Fruit fly (Drosophila melanogaster): ENCODE data around the gene CG15760.
A peak's percentile ranks its signal among the peaks of the same experiment; 100 is the strongest.

Gene CG15760

dm6 chrX:13639998-13640691 is 29.4 kb upstream of the CG15760 start (continued):
- peak; percentile 99 for TF ChIP-seq H15 (GFP tag; IDR thresholded peaks at IDR 0.05)
- peak; percentile 98 for TF ChIP-seq CG43689 (GFP tag; IDR thresholded peaks at IDR 0.05)
- peak; percentile 95 for TF ChIP-seq sr (GFP tag; IDR thresholded peaks at IDR 0.05)
- TF ChIP-seq CG10147 (GFP tag; optimal IDR thresholded peaks at IDR 0.05) = peak; percentile 96
- peak; percentile 97 for TF ChIP-seq CG4854 (GFP tag; optimal IDR thresholded peaks at IDR 0.05)
- TF ChIP-seq jumu (GFP tag; optimal IDR thresholded peaks at IDR 0.05) = peak; percentile 99
- peak; percentile 99 for TF ChIP-seq Rfx (GFP tag; IDR thresholded peaks at IDR 0.05)
- TF ChIP-seq caup (GFP tag; optimal IDR thresholded peaks at IDR 0.05; ENCODE audit: severe bottlenecking) = peak; percentile 98
- peak; percentile 99 for TF ChIP-seq ase (GFP tag; IDR thresholded peaks at IDR 0.05)
- peak; percentile 97 for TF ChIP-seq dimm (GFP tag; IDR thresholded peaks at IDR 0.05)
- TF ChIP-seq CG18619 (GFP tag; optimal IDR thresholded peaks at IDR 0.05) = peak; percentile 97
- TF ChIP-seq CG6272 (GFP tag; IDR thresholded peaks at IDR 0.05) = peak; percentile 98
- TF ChIP-seq CoRest (tag; optimal IDR thresholded peaks at IDR 0.05) = peak; percentile 98
- peak; percentile 84 for TF ChIP-seq CG30020 (tag; optimal IDR thresholded peaks at IDR 0.05)
- TF ChIP-seq CG3847 (GFP tag; IDR thresholded peaks at IDR 0.05) = peak; percentile 99
- peak; percentile 98 for TF ChIP-seq peb (GFP tag; IDR thresholded peaks at IDR 0.05)
- TF ChIP-seq CTCF (GFP tag; optimal IDR thresholded peaks at IDR 0.05) = peak; percentile 77
- TF ChIP-seq hth (optimal IDR thresholded peaks at IDR 0.05) = no peak
- TF ChIP-seq CG17568 (GFP tag; optimal IDR thresholded peaks at IDR 0.05) = peak; percentile 98
- peak; percentile 33 for TF ChIP-seq Dp (GFP tag; optimal IDR thresholded peaks at IDR 0.05)
- TF ChIP-seq B-H1 (GFP tag; IDR thresholded peaks at IDR 0.05) = peak; percentile 99
- peak; percentile 98 for TF ChIP-seq eyg (GFP tag; optimal IDR thresholded peaks at IDR 0.05)
- TF ChIP-seq zfh1 (GFP tag; IDR thresholded peaks at IDR 0.05) = peak; percentile 99
- peak; percentile 53 for TF ChIP-seq cg (GFP tag; optimal IDR thresholded peaks at IDR 0.05)
- TF ChIP-seq Hr39 (optimal IDR thresholded peaks at IDR 0.05) = no peak
- peak; percentile 98 for TF ChIP-seq CG6854 (GFP tag; optimal IDR thresholded peaks at IDR 0.05)
- peak; percentile 96 for TF ChIP-seq CG4404 (GFP tag; IDR thresholded peaks at IDR 0.05)
- TF ChIP-seq bbx (GFP tag; IDR thresholded peaks at IDR 0.05; ENCODE audit: partially characterized antibody) = peak; percentile 46; the same call in 1 of the 2 replicates
- TF ChIP-seq aop (GFP tag; IDR thresholded peaks at IDR 0.05) = peak; percentile 95
- no peak for TF ChIP-seq usp (GFP tag; optimal IDR thresholded peaks at IDR 0.05)
- peak; percentile 99 for TF ChIP-seq az2 (GFP tag; optimal IDR thresholded peaks at IDR 0.05)
- TF ChIP-seq CG16815 (GFP tag; optimal IDR thresholded peaks at IDR 0.05) = peak; percentile 94
- TF ChIP-seq pho (GFP tag; optimal IDR thresholded peaks at IDR 0.05) = peak; percentile 98
- TF ChIP-seq CG17385 (GFP tag; optimal IDR thresholded peaks at IDR 0.05) = peak; percentile 98
- peak in 1 of 2 experiments; percentile 72 for TF ChIP-seq crp (GFP tag; optimal IDR thresholded peaks at IDR 0.05)
- TF ChIP-seq mld (GFP tag; IDR thresholded peaks at IDR 0.05; ENCODE audit: partially characterized antibody) = peak; percentile 73; the same call in 2 of the 3 replicates
- TF ChIP-seq CG42726 (GFP tag; IDR thresholded peaks at IDR 0.05; ENCODE audit: partially characterized antibody) = peak; percentile 14; the same call in 1 of the 2 replicates
- TF ChIP-seq Hr3 (GFP tag; optimal IDR thresholded peaks at IDR 0.05) = peak; percentile 97
- peak; percentile 95 for TF ChIP-seq Fer2 (tag; optimal IDR thresholded peaks at IDR 0.05)
- peak; percentile 93 for TF ChIP-seq wek (GFP tag; optimal IDR thresholded peaks at IDR 0.05)
- peak; percentile 99 for TF ChIP-seq salm (tag; optimal IDR thresholded peaks at IDR 0.05)
- peak; percentile 98 to 99 for TF ChIP-seq Hr51 (GFP tag; optimal IDR thresholded peaks at IDR 0.05)
- TF ChIP-seq Blimp-1 (GFP tag; optimal IDR thresholded peaks at IDR 0.05) = peak; percentile 98
- TF ChIP-seq NFAT (GFP tag; IDR thresholded peaks at IDR 0.05) = peak; percentile 100
- TF ChIP-seq br (optimal IDR thresholded peaks at IDR 0.05) = no peak
- peak; percentile 92 for TF ChIP-seq CG17361 (GFP tag; IDR thresholded peaks at IDR 0.05)
- TF ChIP-seq CG8281 (tag; optimal IDR thresholded peaks at IDR 0.05) = peak; percentile 92
- TF ChIP-seq bowl (GFP tag; IDR thresholded peaks at IDR 0.05) = peak; percentile 99
- peak; percentile 100 for TF ChIP-seq Med (GFP tag)
- peak; percentile 99 for TF ChIP-seq oc (tag; optimal IDR thresholded peaks at IDR 0.05)
- TF ChIP-seq h (optimal IDR thresholded peaks at IDR 0.05) = no peak
